Fruit fly (Drosophila melanogaster) whole organism, embryonic: ENCODE results near the gene CG14961.
A peak's percentile ranks its signal among the peaks of the same experiment; 100 is the strongest.

ENCODE experiments used
- Antp ChIP-seq: fragments of 200-800 bp; sonication (Bioruptor generic); optimal IDR thresholded peaks from 3 replicates; lab custom pipeline; 2016; ENCODE audit warnings: missing biosample characterization, missing genetic modification characterization
- Bgb ChIP-seq: fragments of 200-800 bp; sonication (Bioruptor generic); IDR thresholded peaks from 2 replicates; pipeline ENCODE4 v1.3.6; 2022; ENCODE audit warnings: missing biosample characterization, missing genetic modification characterization; ENCODE audit not compliant: partially characterized antibody
- CG10431 ChIP-seq: fragments of 200-800 bp; sonication (Bioruptor generic); optimal IDR thresholded peaks from 3 replicates; lab custom pipeline; 2018; ENCODE audit warnings: missing biosample characterization, mild to moderate bottlenecking, missing genetic modification characterization
- CG10959 ChIP-seq: fragments of 200-800 bp; sonication (Bioruptor generic); IDR thresholded peaks from 2 replicates; pipeline ENCODE4 v1.3.6; 2022; ENCODE audit warnings: missing biosample characterization, missing genetic modification characterization
- CG11723 ChIP-seq: fragments of 200-800 bp; sonication (Bioruptor generic); optimal IDR thresholded peaks from 2 replicates; lab custom pipeline; 2017; ENCODE audit warnings: missing biosample characterization, mild to moderate bottlenecking, missing genetic modification characterization
- CG12071 ChIP-seq: fragments of 200-800 bp; sonication (Bioruptor generic); optimal IDR thresholded peaks from 3 replicates; lab custom pipeline; 2018; ENCODE audit warnings: missing biosample characterization, mild to moderate bottlenecking, missing genetic modification characterization
- CG18011 ChIP-seq: fragments of 200-800 bp; sonication (Bioruptor generic); optimal IDR thresholded peaks from 2 replicates; lab custom pipeline; 2017; ENCODE audit warnings: missing biosample characterization, missing genetic modification characterization, mild to moderate bottlenecking, moderate library complexity, missing genotype
- CG2875 ChIP-seq: fragments of 200-800 bp; sonication (Bioruptor generic); optimal IDR thresholded peaks from 2 replicates; lab custom pipeline; 2017; ENCODE audit warnings: missing biosample characterization, mild to moderate bottlenecking, missing genetic modification characterization, missing genetic modification reagents
- CG31224 ChIP-seq: fragments of 200-800 bp; sonication (Bioruptor generic); IDR thresholded peaks from 2 replicates; pipeline ENCODE4 v1.3.6; 2022; ENCODE audit warnings: missing biosample characterization, missing genetic modification characterization
- CG32767 ChIP-seq: fragments of 200-800 bp; sonication (Bioruptor generic); IDR thresholded peaks from 2 replicates; pipeline ENCODE4 v1.3.6; 2022; ENCODE audit warnings: missing biosample characterization, missing genetic modification characterization
- CG42726 ChIP-seq: fragments of 200-800 bp; sonication (Bioruptor generic); IDR thresholded peaks from 2 replicates; pipeline ENCODE4 v1.3.6; 2022; ENCODE audit warnings: missing biosample characterization, missing genetic modification characterization; ENCODE audit not compliant: partially characterized antibody
- CG4707 ChIP-seq: fragments of 200-800 bp; sonication (Bioruptor generic); optimal IDR thresholded peaks from 2 replicates; lab custom pipeline; 2018; ENCODE audit warnings: missing biosample characterization, mild to moderate bottlenecking, missing genetic modification characterization, moderate library complexity
- CG5180 ChIP-seq: fragments of 200-800 bp; sonication (Bioruptor generic); optimal IDR thresholded peaks from 3 replicates; lab custom pipeline; 2017; ENCODE audit warnings: missing biosample characterization, missing genetic modification characterization, mild to moderate bottlenecking, moderate library complexity, missing genetic modification reagents
- CG6175 ChIP-seq: fragments of 200-800 bp; sonication (Bioruptor generic); IDR thresholded peaks from 3 replicates; pipeline ENCODE4 v1.3.6; 2022; ENCODE audit warnings: missing biosample characterization, missing genetic modification characterization
- CG6683 ChIP-seq: fragments of 200-800 bp; sonication (Bioruptor generic); optimal IDR thresholded peaks from 2 replicates; lab custom pipeline; 2017; ENCODE audit warnings: missing biosample characterization, mild to moderate bottlenecking, missing genetic modification characterization, missing genetic modification reagents
- CG6813 ChIP-seq: fragments of 200-800 bp; sonication (Bioruptor generic); optimal IDR thresholded peaks from 2 replicates; lab custom pipeline; 2017; ENCODE audit warnings: missing biosample characterization, missing genetic modification characterization, mild to moderate bottlenecking, moderate library complexity, missing genetic modification reagents
- CG7372 ChIP-seq: fragments of 200-800 bp; sonication (Bioruptor generic); IDR thresholded peaks from 2 replicates; pipeline ENCODE4 v1.3.6; 2022; ENCODE audit warnings: missing biosample characterization, missing genetic modification characterization
- CG7839 ChIP-seq: fragments of 200-800 bp; sonication (Bioruptor generic); optimal IDR thresholded peaks from 3 replicates; lab custom pipeline; 2018; ENCODE audit warnings: missing biosample characterization, mild to moderate bottlenecking, missing genetic modification characterization, moderate library complexity
- CG8089 ChIP-seq: fragments of 200-800 bp; sonication (Bioruptor generic); optimal IDR thresholded peaks from 3 replicates; lab custom pipeline; 2016; ENCODE audit warnings: missing biosample characterization, missing genetic modification characterization
- CG9817 ChIP-seq: fragments of 200-800 bp; sonication (Bioruptor generic); optimal IDR thresholded peaks from 2 replicates; lab custom pipeline; 2018; ENCODE audit warnings: missing biosample characterization, mild to moderate bottlenecking, missing genetic modification characterization, moderate library complexity
- CoRest ChIP-seq: fragments of 200-800 bp; sonication (Bioruptor generic); optimal IDR thresholded peaks from 3 replicates; lab custom pipeline; 2018; ENCODE audit warnings: missing biosample characterization, mild to moderate bottlenecking, missing genetic modification characterization, moderate library complexity
- D ChIP-seq, 2 experiments: fragments of 200-800 bp in 1 of 2; fragments of >200 bp in 1 of 2; sonication (Bioruptor generic) in 1 of 2; optimal IDR thresholded peaks; 2 replicates in 1 of 2; 3 replicates in 1 of 2; lab custom pipeline; 2017; ENCODE audit warnings: mild to moderate bottlenecking in 1 of 2, missing biosample characterization in 1 of 2, missing genetic modification characterization in 1 of 2, missing genetic modification reagents in 1 of 2
- E2f1 ChIP-seq: fragments of 200-800 bp; sonication (Bioruptor generic); IDR thresholded peaks from 2 replicates; pipeline ENCODE4 v1.3.6; 2022; ENCODE audit warnings: missing biosample characterization, missing genetic modification characterization
- ERR ChIP-seq: fragments of 200-800 bp; sonication (Bioruptor generic); optimal IDR thresholded peaks from 2 replicates; lab custom pipeline; 2016; ENCODE audit warnings: missing biosample characterization, missing genetic modification characterization
- GATAe ChIP-seq: fragments of 200-800 bp; sonication (Bioruptor generic); conservative IDR thresholded peaks from 2 replicates; pipeline ENCODE4 v1.3.6; 2022; ENCODE audit warnings: missing biosample characterization, missing genetic modification characterization
- H15 ChIP-seq: fragments of 200-800 bp; sonication (Bioruptor generic); IDR thresholded peaks from 3 replicates; pipeline ENCODE4 v1.3.6; 2022; ENCODE audit warnings: missing biosample characterization, missing genetic modification characterization
- HmgZ ChIP-seq: fragments of 200-800 bp; sonication (Bioruptor generic); optimal IDR thresholded peaks from 2 replicates; lab custom pipeline; 2018; ENCODE audit warnings: missing biosample characterization, mild to moderate bottlenecking, missing genetic modification characterization
- NK7.1 ChIP-seq: fragments of 200-800 bp; sonication (Bioruptor generic); optimal IDR thresholded peaks from 3 replicates; lab custom pipeline; 2016; ENCODE audit warnings: missing biosample characterization, missing genetic modification characterization
- Optix ChIP-seq: fragments of 200-800 bp; sonication (Bioruptor generic); IDR thresholded peaks from 3 replicates; pipeline ENCODE4 v1.3.6; 2022; ENCODE audit warnings: missing biosample characterization, missing genetic modification characterization
- Six4 ChIP-seq: fragments of 200-800 bp; sonication (Bioruptor generic); optimal IDR thresholded peaks from 2 replicates; lab custom pipeline; 2016; ENCODE audit warnings: missing biosample characterization, missing genetic modification characterization
- Tbp ChIP-seq: fragments of >200 bp; optimal IDR thresholded peaks from 2 replicates; lab custom pipeline; 2018; ENCODE audit warnings: missing biosample characterization, missing genetic modification characterization
- bab2 ChIP-seq: fragments of 200-800 bp; sonication (Bioruptor generic); optimal IDR thresholded peaks from 2 replicates; lab custom pipeline; 2016; ENCODE audit warnings: missing biosample characterization, missing genetic modification characterization
- cato ChIP-seq: fragments of 200-800 bp; sonication (Bioruptor generic); optimal IDR thresholded peaks from 2 replicates; lab custom pipeline; 2016; ENCODE audit warnings: missing biosample characterization, missing genetic modification characterization, borderline replicate concordance
- caup ChIP-seq: fragments of 200-800 bp; sonication (Bioruptor generic); optimal IDR thresholded peaks from 3 replicates; lab custom pipeline; 2017; ENCODE audit warnings: missing biosample characterization, mild to moderate bottlenecking, missing genetic modification characterization, moderate library complexity; ENCODE audit not compliant: severe bottlenecking
- da ChIP-seq: fragments of 200-800 bp; sonication (Bioruptor generic); optimal IDR thresholded peaks from 2 replicates; lab custom pipeline; 2016; ENCODE audit warnings: missing biosample characterization, missing genetic modification characterization
- ewg ChIP-seq: fragments of 200-800 bp; sonication (Bioruptor generic); optimal IDR thresholded peaks from 3 replicates; lab custom pipeline; 2017; ENCODE audit warnings: mild to moderate bottlenecking, missing biosample characterization, missing genetic modification reagents, missing genetic modification characterization
- fru ChIP-seq: fragments of >200 bp; optimal IDR thresholded peaks from 2 replicates; lab custom pipeline; 2017
- ind ChIP-seq: fragments of 200-800 bp; sonication (Bioruptor generic); optimal IDR thresholded peaks from 3 replicates; lab custom pipeline; 2016; ENCODE audit warnings: missing biosample characterization, missing genetic modification characterization
- lbe ChIP-seq: fragments of 200-800 bp; sonication (Bioruptor generic); optimal IDR thresholded peaks from 2 replicates; lab custom pipeline; 2016; ENCODE audit warnings: missing biosample characterization, mild to moderate bottlenecking, missing genetic modification characterization
- nmo ChIP-seq: fragments of 200-800 bp; sonication (Bioruptor generic); optimal IDR thresholded peaks from 2 replicates; lab custom pipeline; 2018; ENCODE audit warnings: missing biosample characterization, mild to moderate bottlenecking, missing genetic modification characterization, moderate library complexity
- nom ChIP-seq: fragments of 200-800 bp; sonication (Bioruptor generic); optimal IDR thresholded peaks from 2 replicates; lab custom pipeline; 2017; ENCODE audit warnings: missing biosample characterization, missing genetic modification characterization, mild to moderate bottlenecking, moderate library complexity, missing genetic modification reagents
- otp ChIP-seq: fragments of 200-800 bp; sonication (Bioruptor generic); IDR thresholded peaks from 3 replicates; pipeline ENCODE4, ENCODE4 v1.3.6; 2022; ENCODE audit warnings: missing biosample characterization, missing genetic modification characterization
- p53 ChIP-seq: fragments of 200-800 bp; sonication (Bioruptor generic); optimal IDR thresholded peaks from 2 replicates; lab custom pipeline; 2016; ENCODE audit warnings: missing biosample characterization, missing genetic modification characterization
- pb ChIP-seq: fragments of 200-800 bp; sonication (Bioruptor generic); optimal IDR thresholded peaks from 3 replicates; lab custom pipeline; 2016; ENCODE audit warnings: missing biosample characterization, missing genetic modification characterization
- sim ChIP-seq: fragments of 200-800 bp; sonication (Bioruptor generic); IDR thresholded peaks from 2 replicates; pipeline ENCODE4 v1.3.6; 2022; ENCODE audit warnings: missing biosample characterization, missing genetic modification characterization
- sisA ChIP-seq: fragments of 200-800 bp; sonication (Bioruptor generic); IDR thresholded peaks from 2 replicates; pipeline ENCODE4 v1.3.6; 2022; ENCODE audit warnings: missing biosample characterization, missing genetic modification characterization
- slou ChIP-seq: fragments of 200-800 bp; sonication (Bioruptor generic); optimal IDR thresholded peaks from 3 replicates; lab custom pipeline; 2016; ENCODE audit warnings: missing biosample characterization, missing genetic modification characterization
- tgo ChIP-seq: fragments of 200-800 bp; sonication (Bioruptor generic); IDR thresholded peaks from 3 replicates; pipeline ENCODE4 v1.3.6; 2022; ENCODE audit warnings: missing biosample characterization, missing genetic modification characterization
- usp ChIP-seq: fragments of >200 bp; optimal IDR thresholded peaks from 2 replicates; lab custom pipeline; 2017; ENCODE audit warnings: missing biosample characterization, missing genetic modification characterization

CG14961 gene

DNA sequence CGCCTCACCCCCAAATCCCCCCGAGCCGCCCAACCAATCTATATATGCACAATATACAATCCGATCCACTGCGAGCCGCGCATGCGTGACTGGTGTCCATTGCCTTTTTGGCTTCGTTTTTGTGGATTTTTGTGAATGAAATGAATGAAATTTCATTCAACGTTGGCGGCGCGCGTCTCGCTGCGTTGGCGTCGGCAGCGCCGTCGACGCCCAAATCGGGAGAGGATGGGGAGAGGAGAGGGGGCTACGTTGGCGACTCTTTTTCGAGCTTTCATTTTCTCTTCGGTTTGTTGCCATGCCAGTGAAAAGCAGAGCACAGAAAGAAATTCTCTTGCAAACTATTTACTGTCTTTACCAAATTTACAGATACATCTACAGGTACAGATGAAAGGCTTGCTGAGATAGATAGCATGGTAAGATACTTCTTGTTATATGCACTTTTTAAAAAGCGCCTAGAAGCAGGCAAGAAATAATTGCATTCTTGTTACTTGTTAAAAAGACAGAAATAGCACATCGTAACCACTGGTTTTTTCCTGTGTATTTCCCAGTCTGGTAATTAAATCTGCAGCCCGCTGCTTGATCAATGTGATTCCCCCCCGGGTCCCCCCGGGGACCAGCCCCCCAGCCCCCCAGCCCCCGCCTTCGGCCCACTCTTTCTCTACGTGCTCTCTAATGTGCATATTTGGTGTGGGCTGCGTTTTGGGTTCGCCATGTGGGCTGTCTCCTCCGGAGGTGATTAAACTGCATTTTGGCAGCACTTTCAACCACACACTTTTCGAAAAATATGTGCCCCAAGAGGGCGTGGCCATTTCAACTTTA, 50.6 kb downstream of the CG14961 start (continued):
- TF ChIP-seq CG10959 (GFP tag; lab: Robert Waterston, UW) (no peak), E2f1 (GFP tag; lab: Robert Waterston, UW) (no peak), Antp (GFP tag; lab: Kevin White, UChicago) (no peak), bab2 (GFP tag; lab: Kevin White, UChicago) (no peak), H15 (GFP tag; lab: Robert Waterston, UW) (peak; percentile 38; the same call in 1 of the 3 replicates), CG6175 (GFP tag; lab: Robert Waterston, UW) (no peak), tgo (GFP tag; lab: Robert Waterston, UW) (peak; percentile 45; the same call in 2 of the 3 replicates), da (GFP tag; lab: Kevin White, UChicago) (no peak), Optix (GFP tag; lab: Robert Waterston, UW) (peak; percentile 52; the same call in 1 of the 3 replicates), CG5180 (GFP tag; lab: Kevin White, UChicago) (peak; percentile 42), CG4707 (no peak), caup (GFP tag; lab: Kevin White, UChicago) (no peak), Six4 (no peak), CG11723 (GFP tag; lab: Kevin White, UChicago) (peak; percentile 40), HmgZ (tag; lab: Kevin White, UChicago) (no peak), ERR (GFP tag; lab: Kevin White, UChicago) (no peak), cato (GFP tag; lab: Kevin White, UChicago) (no peak), D (optimal IDR thresholded peaks at IDR 0.05; lab: Kevin White, UChicago) (no peak), D (GFP tag; optimal IDR thresholded peaks at IDR 0.05; lab: Kevin White, UChicago) (peak; percentile 30), CG32767 (GFP tag; lab: Robert Waterston, UW) (no peak), sim (GFP tag; lab: Robert Waterston, UW) (no peak; the same call in 1 of the 2 replicates), CG31224 (GFP tag; lab: Robert Waterston, UW) (no peak), nom (GFP tag; lab: Kevin White, UChicago) (no peak), CG6813 (GFP tag; lab: Kevin White, UChicago) (peak; percentile 11), sisA (GFP tag; lab: Robert Waterston, UW) (peak; percentile 59), CG2875 (GFP tag; lab: Kevin White, UChicago) (peak; percentile 45), fru (lab: Kevin White, UChicago) (no peak), Bgb (GFP tag; lab: Robert Waterston, UW) (no peak), Tbp (GFP tag; lab: Kevin White, UChicago) (no peak), pb (GFP tag; lab: Kevin White, UChicago) (no peak), usp (no peak), CG42726 (no peak), CG7372 (GFP tag; lab: Robert Waterston, UW) (no peak), CG6683 (GFP tag; lab: Kevin White, UChicago) (no peak), NK7.1 (no peak), CG12071 (peak; percentile 27), slou (no peak), CG18011 (GFP tag; lab: Kevin White, UChicago) (no peak), p53 (GFP tag; lab: Kevin White, UChicago) (no peak), ind (GFP tag; lab: Kevin White, UChicago) (peak; percentile 57), CG10431 (GFP tag; lab: Kevin White, UChicago) (no peak), nmo (GFP tag; lab: Kevin White, UChicago) (peak; percentile 60), CG9817 (tag; lab: Kevin White, UChicago) (no peak), CG7839 (peak; percentile 56), lbe (GFP tag; lab: Kevin White, UChicago) (no peak), CG8089 (GFP tag; lab: Kevin White, UChicago) (no peak), GATAe (no peak), otp (no peak), CoRest (peak; percentile 54), ewg (peak; percentile 50)
